Fruit fly (Drosophila melanogaster) Kc167 (cell line): ENCODE data around the gene Brr2.

ENCODE experiments used
- insv ChIP-seq: fragments of >200 bp; optimal IDR thresholded peaks from 3 replicates; lab custom pipeline; 2018; ENCODE audit warnings: missing external identifiers
- psq ChIP-seq: fragments of >200 bp; optimal IDR thresholded peaks from 2 replicates; lab custom pipeline; 2017; ENCODE audit warnings: missing external identifiers

DNA sequence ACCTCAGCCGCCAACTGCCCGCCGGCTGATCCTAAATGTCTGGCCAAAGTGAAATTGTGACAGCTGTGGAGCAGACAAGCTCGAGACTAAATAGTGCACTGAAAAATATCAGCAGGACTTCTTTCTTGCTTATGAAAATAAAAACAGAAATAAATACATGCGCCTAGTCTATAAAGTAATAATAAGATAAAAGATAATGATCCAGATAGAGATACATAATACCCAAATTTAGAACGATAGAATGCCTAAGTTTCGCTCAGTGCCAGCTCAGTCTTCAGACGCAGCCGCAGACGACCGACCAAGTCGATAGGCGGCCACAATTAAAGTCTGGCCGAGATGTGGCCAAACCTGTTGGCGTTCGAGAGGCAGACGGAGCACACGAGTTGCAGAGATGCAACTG lies 26.8 kb downstream of the Brr2 start:
- TF ChIP-seq psq, result no peak
- TF ChIP-seq insv, result no peak
